Fruit fly (Drosophila melanogaster): ENCODE data around the gene Fhos.

Fhos gene

dm6 chr3L:8823730-8824374 is 70.4 kb downstream of the Fhos start (continued):
- TF ChIP-seq caup (GFP tag; optimal IDR thresholded peaks at IDR 0.05; ENCODE audit: severe bottlenecking) (peak; percentile 26), CG14441 (GFP tag; IDR thresholded peaks at IDR 0.05) (no peak), CG15514 (GFP tag; optimal IDR thresholded peaks at IDR 0.05) (peak; percentile 2), CG14710 (tag; optimal IDR thresholded peaks at IDR 0.05) (peak; percentile 52), pum (GFP tag; optimal IDR thresholded peaks at IDR 0.05) (no peak), Hr78 (GFP tag; optimal IDR thresholded peaks at IDR 0.05) (no peak), ro (GFP tag; IDR thresholded peaks at IDR 0.05) (peak; percentile 35; the same call in 1 of the 2 replicates), CG31388 (GFP tag; optimal IDR thresholded peaks at IDR 0.05) (no peak), nerfin-1 (tag; optimal IDR thresholded peaks at IDR 0.05) (no peak), CG13123 (GFP tag; optimal IDR thresholded peaks at IDR 0.05) (no peak), Optix (GFP tag; IDR thresholded peaks at IDR 0.05) (no peak), lov (optimal IDR thresholded peaks at IDR 0.05) (no peak), lov (GFP tag; IDR thresholded peaks at IDR 0.05) (no peak), Ada2b (GFP tag; IDR thresholded peaks at IDR 0.05) (peak; percentile 53; the same call in 1 of the 2 replicates), Hsf (GFP tag; optimal IDR thresholded peaks at IDR 0.05) (peak; percentile 41), CG15269 (tag; optimal IDR thresholded peaks at IDR 0.05) (peak; percentile 34), CrebB (tag; optimal IDR thresholded peaks at IDR 0.05) (no peak), Adf1 (GFP tag; IDR thresholded peaks at IDR 0.05) (no peak), fru (optimal IDR thresholded peaks at IDR 0.05) (no peak), CG11695 (GFP tag; IDR thresholded peaks at IDR 0.05) (0 out of 3 replicates have a peak, but pooled peaks have one; percentile 19), CG30020 (tag; optimal IDR thresholded peaks at IDR 0.05) (no peak), wor (GFP tag; IDR thresholded peaks at IDR 0.05) (0 out of 2 replicates have a peak, but pooled peaks have one; percentile 14), crp (GFP tag; optimal IDR thresholded peaks at IDR 0.05) (no peak), Gsc (GFP tag; IDR thresholded peaks at IDR 0.05) (no peak), fu2 (GFP tag; optimal IDR thresholded peaks at IDR 0.05) (no peak), Bdp1 (GFP tag; optimal IDR thresholded peaks at IDR 0.05) (no peak), her (GFP tag; optimal IDR thresholded peaks at IDR 0.05) (no peak), ken (GFP tag; IDR thresholded peaks at IDR 0.05) (peak; percentile 67; the same call in 2 of the 3 replicates), jing (GFP tag; optimal IDR thresholded peaks at IDR 0.05) (peak; percentile 11), Lhr (GFP tag; optimal IDR thresholded peaks at IDR 0.05) (no peak), CG13287 (GFP tag; IDR thresholded peaks at IDR 0.05; ENCODE audit: partially characterized antibody) (no peak), NC2β (GFP tag; optimal IDR thresholded peaks at IDR 0.05) (peak; percentile 13), CG15011 (GFP tag; optimal IDR thresholded peaks at IDR 0.05) (no peak), ems (GFP tag; optimal IDR thresholded peaks at IDR 0.05) (no peak), sens-2 (GFP tag; IDR thresholded peaks at IDR 0.05) (no peak), NK7.1 (GFP tag; optimal IDR thresholded peaks at IDR 0.05) (no peak), aop (GFP tag; IDR thresholded peaks at IDR 0.05) (0 out of 2 replicates have a peak, but pooled peaks have one; percentile 10)

dm6 chr3L:8824403-8825029 is 71.1 kb downstream of the Fhos start:
- TF ChIP-seq CG1603 (tag; optimal IDR thresholded peaks at IDR 0.05) (peak; percentile 10), zfh1 (GFP tag; IDR thresholded peaks at IDR 0.05) (peak; percentile 19; the same call in 1 of the 3 replicates), knrl (GFP tag; IDR thresholded peaks at IDR 0.05; ENCODE audit: partially characterized antibody) (no peak), E2f1 (GFP tag; IDR thresholded peaks at IDR 0.05) (no peak), ems (GFP tag; optimal IDR thresholded peaks at IDR 0.05) (no peak), sens (GFP tag) (peak; percentile 68), CG16813 (GFP tag; IDR thresholded peaks at IDR 0.05; ENCODE audit: partially characterized antibody) (0 out of 3 replicates have a peak, but pooled peaks have one; percentile 2), CG34376 (GFP tag; optimal IDR thresholded peaks at IDR 0.05) (no peak), CG30020 (tag; optimal IDR thresholded peaks at IDR 0.05) (no peak), Stat92E (GFP tag; optimal IDR thresholded peaks at IDR 0.05) (peak in 1 of 3 experiments; percentile 2), vvl (GFP tag; IDR thresholded peaks at IDR 0.05) (0 out of 2 replicates have a peak, but pooled peaks have one; percentile 6), Ets65A (GFP tag) (no peak), Med (GFP tag) (peak; percentile 66), nerfin-1 (tag; optimal IDR thresholded peaks at IDR 0.05) (peak; percentile 42), Nf-YC (tag; optimal IDR thresholded peaks at IDR 0.05) (no peak), cg (GFP tag; optimal IDR thresholded peaks at IDR 0.05) (peak; percentile 39)

Data from whole organism, embryonic.